Fruit fly (Drosophila melanogaster): ENCODE measurements around the gene CG2656.

Gene CG2656

DNA sequence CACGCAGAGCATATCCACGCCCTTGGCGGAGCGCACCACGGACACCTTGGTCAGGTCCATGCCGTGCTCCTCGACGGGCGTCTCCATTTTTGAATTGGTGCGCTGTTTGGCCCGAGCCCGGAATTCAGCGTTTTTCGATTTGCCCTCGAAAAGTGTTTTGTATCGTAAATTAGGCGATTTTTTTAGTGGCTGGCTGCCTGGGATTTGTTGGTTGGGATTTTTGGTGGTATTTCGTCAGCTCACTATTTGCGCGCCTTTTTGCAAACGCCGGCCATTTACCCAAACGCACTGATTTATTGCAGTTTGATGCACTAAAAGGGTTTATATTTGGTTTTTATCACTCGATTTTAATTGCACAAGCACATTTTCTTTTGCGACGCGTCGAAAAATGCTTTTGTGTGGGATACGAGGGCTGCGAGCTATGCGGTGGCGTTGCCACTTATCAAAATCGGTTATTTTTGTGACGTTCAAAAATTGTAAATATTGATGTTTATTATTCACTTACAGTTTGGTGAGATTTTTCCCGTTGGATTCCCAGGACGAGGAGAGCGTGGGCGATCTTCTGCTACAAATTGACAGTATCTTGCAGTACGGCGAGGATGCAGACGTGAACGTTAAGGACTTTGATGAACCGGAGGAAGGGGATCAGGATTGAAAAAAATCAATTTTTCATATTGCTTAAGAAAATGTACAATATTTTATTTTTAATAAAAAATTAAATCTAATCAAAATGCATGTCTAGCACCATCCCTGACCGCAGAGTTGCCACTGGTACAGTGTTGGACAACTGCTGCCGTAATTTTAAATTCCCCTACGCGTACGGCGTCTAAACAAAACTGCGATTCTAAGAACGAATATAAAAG lies 6.3 kb downstream of the CG2656 start, which contains the start of the genes gfzf and Sas-4 (continued):
- peak; percentile 40 for TF ChIP-seq ewg (GFP tag; optimal IDR thresholded peaks at IDR 0.05)
- peak; percentile 38; the same call in 1 of the 2 replicates for TF ChIP-seq Ada2b (GFP tag; IDR thresholded peaks at IDR 0.05)
- 0 out of 2 replicates have a peak, but pooled peaks have one; percentile 15 for TF ChIP-seq CG5953 (GFP tag; IDR thresholded peaks at IDR 0.05)
- TF ChIP-seq CG13775 (GFP tag; optimal IDR thresholded peaks at IDR 0.05): peak; percentile 78
- TF ChIP-seq CG8924 (tag; optimal IDR thresholded peaks at IDR 0.05): peak; percentile 47
- TF ChIP-seq grn (GFP tag; optimal IDR thresholded peaks at IDR 0.05): no peak
- TF ChIP-seq Awh (GFP tag; IDR thresholded peaks at IDR 0.05): peak; percentile 13; the same call in 1 of the 2 replicates
- no peak for TF ChIP-seq schlank (tag; optimal IDR thresholded peaks at IDR 0.05)
- TF ChIP-seq CG13287 (GFP tag; IDR thresholded peaks at IDR 0.05; ENCODE audit: partially characterized antibody): no peak; the same call in 1 of the 2 replicates
- peak; percentile 35 for TF ChIP-seq CG10979 (tag; optimal IDR thresholded peaks at IDR 0.05)
- peak; percentile 62 for TF ChIP-seq Hr3 (GFP tag; optimal IDR thresholded peaks at IDR 0.05)
- peak; percentile 54; the same call in 2 of the 3 replicates for TF ChIP-seq Dbx (GFP tag; IDR thresholded peaks at IDR 0.05)
- no peak for TF ChIP-seq CG8281 (tag; optimal IDR thresholded peaks at IDR 0.05)
- peak; percentile 62; the same call in 1 of the 2 replicates for TF ChIP-seq CG4404 (GFP tag; IDR thresholded peaks at IDR 0.05)
- TF ChIP-seq Oaz (GFP tag; IDR thresholded peaks at IDR 0.05): no peak
- TF ChIP-seq p53 (GFP tag; optimal IDR thresholded peaks at IDR 0.05): no peak
- no peak for TF ChIP-seq dmrt99B (tag; optimal IDR thresholded peaks at IDR 0.05)
- TF ChIP-seq CG17568 (GFP tag; optimal IDR thresholded peaks at IDR 0.05): no peak
- TF ChIP-seq cas (GFP tag; IDR thresholded peaks at IDR 0.05): no peak
- TF ChIP-seq Camta (GFP tag; optimal IDR thresholded peaks at IDR 0.05): peak; percentile 22
- no peak for TF ChIP-seq trh (GFP tag; optimal IDR thresholded peaks at IDR 0.05)
- peak; percentile 19 for TF ChIP-seq HmgZ (tag; optimal IDR thresholded peaks at IDR 0.05)
- TF ChIP-seq eyg (GFP tag; optimal IDR thresholded peaks at IDR 0.05): no peak
- no peak for TF ChIP-seq HLH4C (GFP tag; IDR thresholded peaks at IDR 0.05; ENCODE audit: partially characterized antibody)
- no peak for TF ChIP-seq sc (optimal IDR thresholded peaks at IDR 0.05)
- TF ChIP-seq sc (GFP tag; optimal IDR thresholded peaks at IDR 0.05): peak; percentile 8
- TF ChIP-seq NFAT (GFP tag; IDR thresholded peaks at IDR 0.05): peak; percentile 54
- peak; percentile 69 for TF ChIP-seq bcd (GFP tag; optimal IDR thresholded peaks at IDR 0.05)
- peak; percentile 71; the same call in 1 of the 2 replicates for TF ChIP-seq CG32532 (GFP tag; IDR thresholded peaks at IDR 0.05)
- TF ChIP-seq pb (GFP tag; optimal IDR thresholded peaks at IDR 0.05): no peak
- no peak for TF ChIP-seq fru (optimal IDR thresholded peaks at IDR 0.05)
- peak; percentile 68 for TF ChIP-seq CG2889 (GFP tag; IDR thresholded peaks at IDR 0.05)
- no peak for TF ChIP-seq CG7963 (GFP tag; IDR thresholded peaks at IDR 0.05; ENCODE audit: partially characterized antibody)
- TF ChIP-seq CG17912 (GFP tag; optimal IDR thresholded peaks at IDR 0.05): no peak
- no peak for TF ChIP-seq hbn (GFP tag; IDR thresholded peaks at IDR 0.05; ENCODE audit: partially characterized antibody)
- peak; percentile 34 for TF ChIP-seq D19B (GFP tag; optimal IDR thresholded peaks at IDR 0.05)
- no peak for TF ChIP-seq CrebB (tag; optimal IDR thresholded peaks at IDR 0.05)
- peak; percentile 30 for TF ChIP-seq vfl (GFP tag; optimal IDR thresholded peaks at IDR 0.05)
- peak; percentile 56 for TF ChIP-seq cato (GFP tag; optimal IDR thresholded peaks at IDR 0.05; ENCODE audit: borderline replicate concordance)
- 0 out of 3 replicates have a peak, but pooled peaks have one; percentile 68 for TF ChIP-seq CG11456 (GFP tag; IDR thresholded peaks at IDR 0.05)
- no peak for TF ChIP-seq tup (GFP tag; optimal IDR thresholded peaks at IDR 0.05)
- peak; percentile 4 for TF ChIP-seq CG13296 (GFP tag; optimal IDR thresholded peaks at IDR 0.05)
- TF ChIP-seq CG6683 (GFP tag; optimal IDR thresholded peaks at IDR 0.05): no peak
- TF ChIP-seq CoRest (tag; optimal IDR thresholded peaks at IDR 0.05): peak; percentile 77
- TF ChIP-seq zen2 (GFP tag; IDR thresholded peaks at IDR 0.05; ENCODE audit: partially characterized antibody): no peak
- TF ChIP-seq CG6791 (GFP tag; IDR thresholded peaks at IDR 0.05; ENCODE audit: partially characterized antibody): no peak
- TF ChIP-seq sug (tag; optimal IDR thresholded peaks at IDR 0.05): peak; percentile 33
- no peak for TF ChIP-seq tap (tag; optimal IDR thresholded peaks at IDR 0.05)
- peak; percentile 42; the same call in 1 of the 2 replicates for TF ChIP-seq HLH3B (GFP tag; IDR thresholded peaks at IDR 0.05)
